Worm (Caenorhabditis elegans): ENCODE measurements around the gene nhr-76.

- no peak for TF ChIP-seq him-1 (tag; optimal IDR thresholded peaks at IDR 0.05)
- no peak for TF ChIP-seq W03F9.2 (tag; optimal IDR thresholded peaks at IDR 0.05)
Observed at ce11 chrIV:596292-596952, 30.9 kb upstream of the nhr-76 start, which contains the start of the genes C18H7.7 and C18H7.11.
